Worm (Caenorhabditis elegans) whole organism, L1 larva: ENCODE measurements around the gene fbxa-127.

ENCODE experiments used
- alr-1 ChIP-seq: fragments of 200-800 bp; sonication (Bioruptor generic); optimal IDR thresholded peaks from 2 replicates; lab custom pipeline; 2018; ENCODE audit warnings: borderline replicate concordance, mild to moderate bottlenecking, missing genetic modification characterization, missing compliant biosample characterization
- aly-2 ChIP-seq: fragments of 150-350 bp; optimal IDR thresholded peaks from 2 replicates; lab custom pipeline; 2014; ENCODE audit warnings: missing biosample characterization, missing genetic modification characterization
- ceh-82 ChIP-seq, 3 experiments: fragments of 150-350 bp in 1 of 3; sonication (generic microtip) in 2 of 3; optimal IDR thresholded peaks; 2 replicates each; lab custom pipeline; 2014 to 2017; ENCODE audit warnings: missing biosample characterization in 3 of 3, missing genetic modification characterization in 3 of 3
- dpl-1 ChIP-seq, 3 experiments: fragments of 150-350 bp in 2 of 3; sonication (generic microtip) in 1 of 3; optimal IDR thresholded peaks; 2 replicates each; lab custom pipeline; 2014 to 2017; ENCODE audit warnings: missing biosample characterization in 3 of 3, missing genetic modification characterization in 3 of 3, missing genetic modification reagents in 3 of 3
- efl-3 ChIP-seq: fragments of 200-800 bp; sonication (Bioruptor generic); optimal IDR thresholded peaks from 2 replicates; lab custom pipeline; 2018; ENCODE audit warnings: mild to moderate bottlenecking, missing genetic modification characterization, missing compliant biosample characterization
- egl-27 ChIP-seq, 2 experiments: fragments of 150-350 bp in 1 of 2; sonication (generic microtip); optimal IDR thresholded peaks; 3 replicates each; lab custom pipeline; 2017 to 2018; ENCODE audit warnings: missing biosample characterization in 2 of 2, missing genetic modification characterization in 2 of 2, missing genetic modification reagents in 2 of 2
- lin-39 ChIP-seq: fragments of 150-350 bp; optimal IDR thresholded peaks from 2 replicates; lab custom pipeline; 2014; ENCODE audit warnings: missing biosample characterization, missing genetic modification reagents, missing genetic modification characterization
- nhr-19 ChIP-seq: fragments of 200-800 bp; sonication (Bioruptor generic); conservative IDR thresholded peaks from 2 replicates; pipeline ENCODE4 v1.3.6; 2022; ENCODE audit warnings: missing genetic modification characterization, missing compliant biosample characterization
- nhr-28 ChIP-seq: fragments of 150-350 bp; optimal IDR thresholded peaks from 2 replicates; lab custom pipeline; 2014; ENCODE audit warnings: missing biosample characterization, missing genetic modification characterization
- ztf-11 ChIP-seq, 2 experiments: sonication (generic microtip); optimal IDR thresholded peaks; 2 replicates each; lab custom pipeline; 2016 to 2017; ENCODE audit warnings: missing genetic modification characterization in 2 of 2, missing biosample characterization in 1 of 2, missing compliant biosample characterization in 1 of 2
- ztf-4 ChIP-seq: fragments of 150-350 bp; optimal IDR thresholded peaks from 2 replicates; lab custom pipeline; 2014; ENCODE audit warnings: missing biosample characterization, missing genetic modification characterization

ce11 chrV:16733681-16734080 lies 5.2 kb downstream of the fbxa-127 start, which contains the start of gene T25E12.16:
- no peak for TF ChIP-seq efl-3
- TF ChIP-seq nhr-28, result no peak
- no peak for TF ChIP-seq egl-27 (tag; optimal IDR thresholded peaks at IDR 0.05; lab: Kevin White, UChicago)
- no peak for TF ChIP-seq ztf-11 (tag; optimal IDR thresholded peaks at IDR 0.05; lab: Kevin White, UChicago)
- TF ChIP-seq lin-39 (tag; lab: Kevin White, UChicago), result no peak
- TF ChIP-seq ztf-4 (tag; lab: Kevin White, UChicago), result no peak
- no peak for TF ChIP-seq alr-1 (tag; lab: Kevin White, UChicago)
- no peak for TF ChIP-seq ceh-82 (tag; optimal IDR thresholded peaks at IDR 0.05; lab: Kevin White, UChicago)
- no peak for TF ChIP-seq dpl-1 (GFP tag; optimal IDR thresholded peaks at IDR 0.05; lab: Kevin White, UChicago)
- TF ChIP-seq aly-2 (tag; lab: Kevin White, UChicago), result no peak
- TF ChIP-seq nhr-19 (GFP tag; lab: Robert Waterston, UW), result no peak
